Fruit fly (Drosophila melanogaster) whole organism, wandering third instar larva: Measurements from ENCODE around the gene Cad88C.

Experiments
- Abd-B ChIP-seq: fragments of >200 bp; optimal IDR thresholded peaks from 2 replicates; lab custom pipeline; 2017; ENCODE audit warnings: missing biosample characterization, missing genetic modification characterization
- CG9705 ChIP-seq: fragments of 200-800 bp; sonication (Bioruptor generic); optimal IDR thresholded peaks from 2 replicates; lab custom pipeline; 2018; ENCODE audit warnings: missing biosample characterization, mild to moderate bottlenecking, missing genetic modification characterization
- CrebA ChIP-seq: fragments of 200-800 bp; sonication (Bioruptor generic); optimal IDR thresholded peaks from 2 replicates; lab custom pipeline; 2016; ENCODE audit warnings: missing biosample characterization, mild to moderate bottlenecking, missing genetic modification characterization, borderline replicate concordance
- Dfd ChIP-seq: fragments of >200 bp; optimal IDR thresholded peaks from 2 replicates; lab custom pipeline; 2017; ENCODE audit warnings: missing biosample characterization, missing genetic modification characterization
- Dif ChIP-seq: fragments of 200-275, 200-300 bp; sonication (Bioruptor generic); optimal IDR thresholded peaks from 2 replicates; lab custom pipeline; 2018; ENCODE audit warnings: missing biosample characterization, missing genetic modification characterization; ENCODE audit not compliant: partially characterized antibody
- GATAd ChIP-seq: sonication (Bioruptor generic); optimal IDR thresholded peaks from 2 replicates; lab custom pipeline; 2016; ENCODE audit warnings: missing biosample characterization, missing genetic modification characterization
- HLH106 ChIP-seq: fragments of 200-800 bp; optimal IDR thresholded peaks from 3 replicates; lab custom pipeline; 2019; ENCODE audit warnings: missing biosample characterization, mild to moderate bottlenecking, missing genetic modification characterization, moderate library complexity
- Hnf4 ChIP-seq: fragments of 200-800 bp; sonication (Bioruptor generic); optimal IDR thresholded peaks from 2 replicates; lab custom pipeline; 2016; ENCODE audit warnings: missing biosample characterization, mild to moderate bottlenecking, missing genetic modification characterization
- Hr78 ChIP-seq: fragments of >200 bp; optimal IDR thresholded peaks from 2 replicates; lab custom pipeline; 2017; ENCODE audit warnings: missing biosample characterization, missing genetic modification characterization
- Hr83 ChIP-seq: fragments of 200-300 bp; sonication (Bioruptor generic); optimal IDR thresholded peaks from 2 replicates; lab custom pipeline; 2016; ENCODE audit warnings: missing biosample characterization, mild to moderate bottlenecking, missing genetic modification characterization, moderate library complexity; ENCODE audit not compliant: poor library complexity, severe bottlenecking
- Jra ChIP-seq: sonication (Bioruptor generic); optimal IDR thresholded peaks from 2 replicates; lab custom pipeline; 2016; ENCODE audit warnings: missing biosample characterization, missing genetic modification characterization
- Mio ChIP-seq: sonication (Bioruptor generic); optimal IDR thresholded peaks from 2 replicates; lab custom pipeline; 2016; ENCODE audit warnings: missing biosample characterization, missing genetic modification characterization
- Myc ChIP-seq: fragments of >200 bp; optimal IDR thresholded peaks from 2 replicates; lab custom pipeline; 2017
- N ChIP-seq: fragments of >200 bp; optimal IDR thresholded peaks from 2 replicates; lab custom pipeline; 2018; ENCODE audit warnings: missing biosample characterization, missing external identifiers, missing genetic modification characterization
- OdsH ChIP-seq: fragments of 200-800 bp; sonication (Bioruptor generic); optimal IDR thresholded peaks from 2 replicates; lab custom pipeline; 2016; ENCODE audit warnings: missing biosample characterization, mild to moderate bottlenecking, missing genetic modification characterization
- Rel ChIP-seq, 2 experiments: fragments of 200-800 bp; sonication (Bioruptor generic) in 1 of 2; optimal IDR thresholded peaks; 2 replicates in 1 of 2; 3 replicates in 1 of 2; lab custom pipeline; 2016 to 2019; ENCODE audit warnings: mild to moderate bottlenecking in 2 of 2, missing biosample characterization in 2 of 2, missing genetic modification characterization in 2 of 2, moderate library complexity in 1 of 2
- Sp1 ChIP-seq: fragments of 200-800 bp; sonication (Bioruptor generic); optimal IDR thresholded peaks from 3 replicates; lab custom pipeline; 2019; ENCODE audit warnings: missing biosample characterization, mild to moderate bottlenecking, missing genetic modification characterization, moderate library complexity
- br ChIP-seq: fragments of 200-800 bp; sonication (Bioruptor generic); optimal IDR thresholded peaks from 2 replicates; lab custom pipeline; 2016; ENCODE audit warnings: missing biosample characterization, missing genetic modification characterization
- brk ChIP-seq: fragments of 200-800 bp; sonication (Bioruptor generic); optimal IDR thresholded peaks from 2 replicates; lab custom pipeline; 2016; ENCODE audit warnings: missing biosample characterization, mild to moderate bottlenecking, missing genetic modification characterization
- dl ChIP-seq, 2 experiments: fragments of 175-275, 200-275 bp in 1 of 2; fragments of 200-275 bp in 1 of 2; sonication (Bioruptor generic); optimal IDR thresholded peaks; lab custom pipeline; 2018; ENCODE audit warnings: mild to moderate bottlenecking in 2 of 2, missing biosample characterization in 2 of 2, missing genetic modification characterization in 2 of 2, moderate library complexity in 2 of 2; ENCODE audit not compliant: partially characterized antibody in 2 of 2, insufficient read depth in 1 of 2
- dmrt93B ChIP-seq: fragments of 200-800 bp; sonication (Bioruptor generic); optimal IDR thresholded peaks from 2 replicates; lab custom pipeline; 2018; ENCODE audit warnings: missing biosample characterization, mild to moderate bottlenecking, missing genetic modification characterization
- ey ChIP-seq: fragments of 200-800 bp; sonication (Bioruptor generic); optimal IDR thresholded peaks from 2 replicates; lab custom pipeline; 2016; ENCODE audit warnings: missing biosample characterization, missing genetic modification characterization
- foxo ChIP-seq, 2 experiments: fragments of 200-800 bp; sonication (Bioruptor generic); optimal IDR thresholded peaks; 2 replicates in 1 of 2; 3 replicates in 1 of 2; lab custom pipeline; 2016 to 2017; ENCODE audit warnings: missing biosample characterization in 2 of 2, missing genetic modification characterization in 2 of 2
- fru ChIP-seq: fragments of 200-800 bp; sonication (Bioruptor generic); optimal IDR thresholded peaks from 3 replicates; lab custom pipeline; 2016; ENCODE audit warnings: missing biosample characterization, mild to moderate bottlenecking, missing genetic modification characterization
- h ChIP-seq: fragments of 200-800 bp; sonication (Bioruptor generic); optimal IDR thresholded peaks from 3 replicates; lab custom pipeline; 2016; ENCODE audit warnings: missing biosample characterization, mild to moderate bottlenecking, missing genetic modification characterization
- jim ChIP-seq: fragments of 175-275, 200-325 bp; sonication (Bioruptor generic); optimal IDR thresholded peaks from 2 replicates; lab custom pipeline; 2016; ENCODE audit warnings: missing biosample characterization, mild to moderate bottlenecking, missing genetic modification characterization
- lola ChIP-seq: fragments of >200 bp; optimal IDR thresholded peaks from 2 replicates; lab custom pipeline; 2017; ENCODE audit warnings: missing biosample characterization, missing genetic modification characterization
- pan ChIP-seq: fragments of >200 bp; optimal IDR thresholded peaks from 2 replicates; lab custom pipeline; 2017
- psq ChIP-seq: fragments of 200-800 bp; sonication (Bioruptor generic); optimal IDR thresholded peaks from 3 replicates; lab custom pipeline; 2017; ENCODE audit warnings: missing biosample characterization, mild to moderate bottlenecking, missing genetic modification characterization, moderate library complexity
- rgr ChIP-seq: fragments of 200-800 bp; sonication (Bioruptor generic); optimal IDR thresholded peaks from 3 replicates; lab custom pipeline; 2016; ENCODE audit warnings: missing biosample characterization, mild to moderate bottlenecking, missing genetic modification characterization
- sage ChIP-seq: fragments of 200-800 bp; sonication (Bioruptor generic); optimal IDR thresholded peaks from 2 replicates; lab custom pipeline; 2016; ENCODE audit warnings: missing biosample characterization, mild to moderate bottlenecking, missing genetic modification characterization
- sv ChIP-seq: fragments of 200-800 bp; sonication (Bioruptor generic); optimal IDR thresholded peaks from 3 replicates; lab custom pipeline; 2016; ENCODE audit warnings: missing biosample characterization, missing genetic modification characterization
- usp ChIP-seq: fragments of >200 bp; optimal IDR thresholded peaks from 2 replicates; lab custom pipeline; 2017; ENCODE audit warnings: missing biosample characterization, missing genetic modification characterization
- woc ChIP-seq: sonication (Bioruptor generic); optimal IDR thresholded peaks from 2 replicates; lab custom pipeline; 2016; ENCODE audit warnings: missing biosample characterization, mild to moderate bottlenecking, missing genetic modification characterization

The Cad88C gene

DNA sequence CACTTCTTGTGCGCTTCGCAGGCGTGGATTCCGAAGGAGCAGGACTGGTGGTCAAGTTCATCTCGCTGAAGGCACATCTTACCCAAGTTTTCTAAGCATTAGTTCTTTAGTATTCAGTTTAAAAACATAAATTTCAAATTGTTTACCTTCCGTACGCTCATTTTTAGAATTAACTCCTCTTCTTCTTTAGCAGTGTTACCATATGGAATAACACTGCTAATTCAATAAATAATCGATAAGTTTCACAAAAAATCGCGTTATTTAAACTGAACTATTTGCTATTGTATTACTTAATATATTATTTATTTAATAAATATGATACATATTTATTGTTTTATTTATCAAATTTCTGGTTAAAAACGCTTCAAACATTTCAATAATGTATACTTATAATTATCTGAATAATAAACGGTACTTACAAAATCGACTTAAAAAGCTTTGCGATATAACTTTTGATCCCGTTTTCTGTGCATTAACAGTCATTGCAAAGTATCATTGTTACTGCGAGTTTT is 32.8 kb downstream of the Cad88C start, which contains the start of the genes Rad17 and BigH1:
Gene Rad17 (minus strand): TSS at position 209 of the 512 bp plus-strand sequence.
Gene BigH1 (plus strand): TSS at position 462 of the 512 bp plus-strand sequence.
- TF ChIP-seq N (no peak), HLH106 (no peak), psq (no peak), Mio (GFP tag; lab: Kevin White, UChicago) (no peak), rgr (GFP tag; lab: Kevin White, UChicago) (no peak), CrebA (GFP tag; lab: Kevin White, UChicago) (no peak)

DNA sequence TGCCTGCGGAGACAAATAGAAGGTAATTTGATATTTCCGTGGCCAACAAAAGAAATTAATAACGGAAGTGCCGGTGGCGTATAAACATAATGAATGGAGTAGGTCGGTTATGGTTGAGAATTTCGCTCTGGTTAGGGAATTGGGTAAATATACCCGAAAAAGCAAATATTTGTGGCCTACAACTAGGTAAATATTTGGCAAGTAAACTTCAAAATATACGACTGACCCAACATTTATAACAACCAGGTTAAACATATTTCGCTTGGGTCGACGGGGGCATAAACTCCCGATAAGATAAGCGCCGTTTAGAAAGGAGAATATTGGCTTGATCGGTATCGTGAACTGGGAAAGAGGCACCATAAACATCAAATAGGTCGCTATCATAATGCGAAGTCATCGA is 40.6 kb downstream of the Cad88C start:
- TF ChIP-seq pan (lab: Kevin White, UChicago): no peak
- no peak for TF ChIP-seq foxo (GFP tag; optimal IDR thresholded peaks at IDR 0.05; lab: Kevin White, UChicago)
- no peak for TF ChIP-seq dl (GFP tag; optimal IDR thresholded peaks at IDR 0.05; lab: Kevin White, UChicago; ENCODE audit: insufficient read depth in 1 of 2, partially characterized antibody in 2 of 2)
- no peak for TF ChIP-seq Hr83 (GFP tag; lab: Kevin White, UChicago)
- no peak for TF ChIP-seq CG9705 (GFP tag; lab: Kevin White, UChicago)
- TF ChIP-seq ey (GFP tag; lab: Kevin White, UChicago): no peak
- TF ChIP-seq N: no peak
- TF ChIP-seq Myc (lab: Kevin White, UChicago): no peak
- TF ChIP-seq sage (GFP tag; lab: Kevin White, UChicago): no peak
- TF ChIP-seq woc (GFP tag; lab: Kevin White, UChicago): no peak
- no peak for TF ChIP-seq Jra
- no peak for TF ChIP-seq Hr78 (GFP tag; lab: Kevin White, UChicago)
- no peak for TF ChIP-seq usp (GFP tag; lab: Kevin White, UChicago)
- no peak for TF ChIP-seq brk (GFP tag; lab: Kevin White, UChicago)
- TF ChIP-seq lola: no peak
- no peak for TF ChIP-seq Sp1 (GFP tag; lab: Kevin White, UChicago)
- TF ChIP-seq Dif (GFP tag; lab: Kevin White, UChicago): no peak

DNA sequence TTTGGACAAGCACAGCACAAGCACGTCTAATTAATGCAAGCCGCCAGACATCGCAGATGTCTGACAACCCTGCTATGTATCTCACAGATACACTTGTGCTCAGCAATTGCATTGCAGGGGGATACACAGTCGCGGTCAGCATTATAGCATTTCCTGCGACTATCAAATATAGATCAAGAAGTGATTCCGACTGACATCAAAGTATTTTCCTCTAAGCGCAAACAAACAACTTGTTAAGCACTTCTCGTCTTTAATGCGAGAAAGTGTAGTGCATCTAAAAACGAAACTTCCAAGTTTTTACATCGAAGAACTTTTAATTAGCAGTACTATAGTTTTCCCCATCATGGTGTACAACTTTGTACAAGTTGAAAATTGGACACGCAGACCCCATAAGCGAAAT is 42.6 kb downstream of the Cad88C start:
- TF ChIP-seq Hr83 (GFP tag; lab: Kevin White, UChicago) (no peak), jim (GFP tag; lab: Kevin White, UChicago) (no peak), sage (GFP tag; lab: Kevin White, UChicago) (no peak), fru (peak; percentile 35), br (GFP tag; lab: Kevin White, UChicago) (peak; percentile 5), foxo (GFP tag; optimal IDR thresholded peaks at IDR 0.05; lab: Kevin White, UChicago) (peak in 1 of 2 experiments; percentile 22), dmrt93B (no peak), rgr (GFP tag; lab: Kevin White, UChicago) (peak; percentile 8), ey (GFP tag; lab: Kevin White, UChicago) (peak; percentile 16), Myc (lab: Kevin White, UChicago) (no peak), HLH106 (peak; percentile 20), pan (lab: Kevin White, UChicago) (no peak)

DNA sequence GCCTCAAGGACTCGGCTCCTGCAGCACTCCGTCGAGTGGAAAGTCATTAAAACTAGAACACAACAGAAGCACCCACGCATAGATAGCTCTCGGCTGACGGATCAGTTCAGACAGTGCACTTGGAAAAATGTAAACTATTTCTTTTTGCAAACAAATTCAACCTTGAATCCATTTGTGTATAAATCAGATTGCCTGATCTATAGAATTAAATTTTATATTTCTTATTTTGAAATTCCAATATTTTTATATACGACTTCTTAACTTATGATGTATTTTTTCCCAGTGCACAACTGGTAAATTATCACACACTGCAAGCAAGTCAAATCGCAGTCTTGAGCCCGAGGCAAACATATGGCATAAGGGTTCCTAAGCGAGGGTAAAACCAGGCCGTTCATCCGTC is 44.5 kb downstream of the Cad88C start:
- TF ChIP-seq pan (lab: Kevin White, UChicago): no peak
- peak; percentile 29 for TF ChIP-seq woc (GFP tag; lab: Kevin White, UChicago)
- no peak for TF ChIP-seq sv (GFP tag; lab: Kevin White, UChicago)
- TF ChIP-seq ey (GFP tag; lab: Kevin White, UChicago): peak; percentile 42
- TF ChIP-seq Myc (lab: Kevin White, UChicago): no peak
- no peak for TF ChIP-seq Mio (GFP tag; lab: Kevin White, UChicago)
- peak; percentile 57 for TF ChIP-seq Sp1 (GFP tag; lab: Kevin White, UChicago)
- TF ChIP-seq Dfd (GFP tag; lab: Kevin White, UChicago): no peak
- TF ChIP-seq Hnf4 (GFP tag; lab: Kevin White, UChicago): peak; percentile 40
- TF ChIP-seq Jra: no peak
- TF ChIP-seq h (GFP tag; lab: Kevin White, UChicago): peak; percentile 75
- peak; percentile 57 for TF ChIP-seq fru
- TF ChIP-seq Hr78 (GFP tag; lab: Kevin White, UChicago): no peak
- TF ChIP-seq rgr (GFP tag; lab: Kevin White, UChicago): peak; percentile 51
- peak; percentile 55 for TF ChIP-seq HLH106
- TF ChIP-seq OdsH (GFP tag; lab: Kevin White, UChicago): peak; percentile 43
- no peak for TF ChIP-seq CrebA (GFP tag; lab: Kevin White, UChicago)
- peak; percentile 33 for TF ChIP-seq psq
- no peak for TF ChIP-seq N
- TF ChIP-seq foxo (GFP tag; optimal IDR thresholded peaks at IDR 0.05; lab: Kevin White, UChicago): peak in 1 of 2 experiments; percentile 64
- no peak for TF ChIP-seq Abd-B (GFP tag; lab: Kevin White, UChicago)
- peak; percentile 37 for TF ChIP-seq br (GFP tag; lab: Kevin White, UChicago)
- TF ChIP-seq GATAd (GFP tag; lab: Kevin White, UChicago): no peak
- TF ChIP-seq Rel (GFP tag; optimal IDR thresholded peaks at IDR 0.05; lab: Kevin White, UChicago): no peak
- no peak for TF ChIP-seq Rel (tag; optimal IDR thresholded peaks at IDR 0.05; lab: Kevin White, UChicago)
- TF ChIP-seq, all 38 proteins: peak for 12
